Fruit fly (Drosophila melanogaster): Measurements from ENCODE around the gene ImpE2.

ImpE2 gene

DNA sequence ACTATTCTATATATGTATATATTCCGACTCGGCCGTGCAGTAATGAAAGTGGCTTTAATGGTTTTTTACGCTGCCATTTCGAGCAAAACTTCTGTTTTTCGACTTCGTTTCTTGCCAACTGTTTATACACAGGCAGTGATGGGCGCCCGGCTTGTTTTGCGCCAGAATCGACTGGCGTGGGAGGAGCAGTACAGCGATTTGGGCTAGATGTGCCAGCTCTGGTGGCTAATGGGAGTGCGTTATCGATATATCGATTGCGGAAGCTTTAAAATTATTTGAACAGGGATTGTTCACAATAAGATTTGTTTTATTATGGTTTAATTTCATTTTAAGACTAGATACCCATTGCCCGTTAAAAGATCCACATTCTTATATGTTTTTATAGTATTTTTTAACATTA lies 41.3 kb downstream of the ImpE2 start, which contains the start of gene CG14971:
CG14971 (minus strand) TSS at position 136 of the 400 bp plus-strand sequence.
- TF ChIP-seq CG4496 (GFP tag; IDR thresholded peaks at IDR 0.05) (peak; percentile 67), CG10348 (GFP tag; IDR thresholded peaks at IDR 0.05) (no peak), Snoo (tag; optimal IDR thresholded peaks at IDR 0.05) (peak; percentile 20), Ets98B (GFP tag; IDR thresholded peaks at IDR 0.05) (peak; percentile 9; the same call in 1 of the 2 replicates)

- no peak for TF ChIP-seq EcR (GFP tag; optimal IDR thresholded peaks at IDR 0.05)
Measured at dm6 chr3L:3469709-3470108, 42.8 kb downstream of the ImpE2 start.

DNA sequence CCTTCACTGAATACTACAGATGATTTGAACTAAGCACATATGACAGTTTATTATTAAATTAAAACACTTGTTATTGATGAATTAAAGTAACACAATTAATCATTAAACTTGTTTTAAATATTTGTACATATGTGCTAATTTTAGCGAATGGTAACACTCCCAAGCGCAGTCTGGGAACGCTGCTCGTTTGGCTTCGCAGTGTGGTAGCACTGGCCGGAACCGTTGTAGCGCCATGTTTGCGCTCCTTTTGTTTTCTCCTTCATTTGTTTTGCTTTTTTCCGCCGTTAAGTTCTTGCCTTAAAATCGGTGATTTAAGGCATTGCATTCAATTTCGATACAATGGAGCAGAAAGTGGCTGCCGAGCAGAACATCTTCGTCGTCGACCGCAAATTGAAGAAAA lies 46.3 kb downstream of the ImpE2 start, which contains the start of gene CycJ:
CycJ (plus strand) TSS at position 229 of the 400 bp plus-strand sequence.
- TF ChIP-seq gl (tag; optimal IDR thresholded peaks at IDR 0.05) (no peak), CG8159 (tag; optimal IDR thresholded peaks at IDR 0.05) (no peak), fd96Ca (GFP tag; IDR thresholded peaks at IDR 0.05) (no peak), Snoo (tag; optimal IDR thresholded peaks at IDR 0.05) (no peak), EcR (GFP tag; optimal IDR thresholded peaks at IDR 0.05) (no peak), CG14655 (GFP tag; optimal IDR thresholded peaks at IDR 0.05) (no peak), CG32121 (GFP tag; IDR thresholded peaks at IDR 0.05) (no peak), CG15710 (tag; optimal IDR thresholded peaks at IDR 0.05) (no peak), CG4496 (GFP tag; IDR thresholded peaks at IDR 0.05) (0 out of 3 replicates have a peak, but pooled peaks have one; percentile 8)

DNA sequence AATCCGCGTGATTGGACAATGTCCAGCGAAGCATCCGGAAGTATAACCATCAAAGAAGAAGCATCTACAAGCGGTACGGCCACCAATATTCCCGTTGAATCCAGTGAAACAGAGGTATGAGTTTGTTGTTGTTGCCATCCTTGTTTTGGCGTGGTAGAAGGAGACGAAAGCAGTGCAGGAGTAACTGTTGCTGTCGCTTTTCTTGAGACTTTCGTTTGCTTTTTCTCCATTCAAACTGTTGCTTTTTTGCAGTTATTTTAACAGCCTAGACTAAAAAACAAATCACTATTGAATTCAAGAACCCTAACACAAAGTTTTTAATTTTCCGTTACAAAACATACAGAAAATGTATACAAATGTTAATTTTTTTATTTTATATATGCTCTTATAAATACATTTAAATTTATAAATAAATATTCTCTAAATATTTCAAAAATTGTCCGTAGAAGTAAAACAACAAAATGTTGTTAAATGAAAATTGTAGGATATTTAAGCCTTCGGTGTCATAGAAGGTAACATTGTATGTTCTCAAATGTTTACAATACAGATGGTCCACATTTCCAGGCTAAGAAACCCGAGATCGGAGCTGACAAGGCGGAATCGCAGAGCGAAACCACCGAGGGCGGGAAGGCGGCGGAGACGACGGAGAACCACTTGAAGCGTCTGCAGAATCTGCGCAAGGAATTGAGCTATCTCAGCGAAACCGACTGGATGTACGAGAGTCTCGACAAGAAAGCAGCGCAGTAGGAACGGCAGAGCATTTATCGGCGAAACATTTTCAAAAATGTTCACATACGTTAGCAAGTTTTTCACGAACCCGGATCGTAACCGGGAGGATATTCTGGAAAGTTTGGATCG lies 50.7 kb downstream of the ImpE2 start:
- TF ChIP-seq gl (tag; optimal IDR thresholded peaks at IDR 0.05) (no peak), CG4496 (GFP tag; IDR thresholded peaks at IDR 0.05) (peak; percentile 50; the same call in 1 of the 3 replicates), CG12605 (GFP tag; IDR thresholded peaks at IDR 0.05) (peak; percentile 39; the same call in 1 of the 2 replicates), CG34367 (tag; optimal IDR thresholded peaks at IDR 0.05) (peak; percentile 3), Pif1A (GFP tag; optimal IDR thresholded peaks at IDR 0.05) (no peak), fd96Ca (GFP tag; IDR thresholded peaks at IDR 0.05) (no peak), Ets98B (GFP tag; IDR thresholded peaks at IDR 0.05) (no peak), CG8159 (tag; optimal IDR thresholded peaks at IDR 0.05) (no peak), CG9948 (tag; optimal IDR thresholded peaks at IDR 0.05) (peak; percentile 3), Pif1B (GFP tag; optimal IDR thresholded peaks at IDR 0.05) (no peak), CG32121 (GFP tag; IDR thresholded peaks at IDR 0.05) (no peak), EcR (GFP tag; optimal IDR thresholded peaks at IDR 0.05) (no peak), CG17806 (tag; optimal IDR thresholded peaks at IDR 0.05) (peak; percentile 10)

dm6 chr3L:3461119-3461518 lies 51.4 kb downstream of the ImpE2 start, which contains the start of the genes CG46463 and armi:
Gene CG46463, plus strand, starts transcription at chr3L:3461315.
Gene armi, plus strand, starts transcription at chr3L:3461317.
- TF ChIP-seq Snoo (tag; optimal IDR thresholded peaks at IDR 0.05) (no peak), CG9948 (tag; optimal IDR thresholded peaks at IDR 0.05) (no peak), CG15710 (tag; optimal IDR thresholded peaks at IDR 0.05) (no peak), CG4496 (GFP tag; IDR thresholded peaks at IDR 0.05) (no peak), CG10348 (GFP tag; IDR thresholded peaks at IDR 0.05) (no peak), Pif1A (GFP tag; optimal IDR thresholded peaks at IDR 0.05) (no peak), CG34367 (tag; optimal IDR thresholded peaks at IDR 0.05) (no peak), CG8301 (tag; optimal IDR thresholded peaks at IDR 0.05) (no peak), Ets98B (GFP tag; IDR thresholded peaks at IDR 0.05) (no peak), CG8159 (tag; optimal IDR thresholded peaks at IDR 0.05) (no peak), CG12605 (GFP tag; IDR thresholded peaks at IDR 0.05) (no peak), D1 (tag; optimal IDR thresholded peaks at IDR 0.05) (no peak), EcR (GFP tag; optimal IDR thresholded peaks at IDR 0.05) (no peak), CG17806 (tag; optimal IDR thresholded peaks at IDR 0.05) (no peak), rn (GFP tag; IDR thresholded peaks at IDR 0.05) (no peak)

All from whole organism, pupa.